Fruit fly (Drosophila melanogaster) whole organism, prepupa: Measurements from ENCODE around the gene CG31683.

ENCODE experiments used
- Blimp-1 ChIP-seq: fragments of 200-800 bp; sonication (Bioruptor generic); optimal IDR thresholded peaks from 3 replicates; lab custom pipeline; 2017; ENCODE audit warnings: missing biosample characterization, missing genetic modification characterization, mild to moderate bottlenecking, moderate library complexity, missing genetic modification reagents
- CG10631 ChIP-seq: fragments of 200-800 bp; sonication (Bioruptor generic); optimal IDR thresholded peaks from 2 replicates; lab custom pipeline; 2016; ENCODE audit warnings: missing biosample characterization, missing genetic modification characterization
- CG10669 ChIP-seq: fragments of 200-800 bp; sonication (Bioruptor generic); optimal IDR thresholded peaks from 3 replicates; lab custom pipeline; 2018; ENCODE audit warnings: missing biosample characterization, mild to moderate bottlenecking, missing genetic modification characterization, moderate library complexity
- CG11762 ChIP-seq: fragments of 200-800 bp; sonication (Bioruptor generic); optimal IDR thresholded peaks from 3 replicates; lab custom pipeline; 2016; ENCODE audit warnings: missing biosample characterization, missing genetic modification characterization; ENCODE audit not compliant: insufficient read depth
- CG15336 ChIP-seq: fragments of 200-800 bp; sonication (Bioruptor generic); IDR thresholded peaks from 2 replicates; pipeline ENCODE4 v1.3.6; 2022; ENCODE audit warnings: missing biosample characterization, missing genetic modification characterization
- CG1621 ChIP-seq: fragments of 200-800 bp; sonication (Bioruptor generic); optimal IDR thresholded peaks from 3 replicates; lab custom pipeline; 2018; ENCODE audit warnings: missing biosample characterization, mild to moderate bottlenecking, missing genetic modification characterization
- CG3032 ChIP-seq: fragments of 200-800 bp; optimal IDR thresholded peaks from 2 replicates; lab custom pipeline; 2019; ENCODE audit warnings: missing biosample characterization, mild to moderate bottlenecking, missing genetic modification characterization, moderate library complexity
- CG34406 ChIP-seq: fragments of 200-800 bp; sonication (Bioruptor generic); optimal IDR thresholded peaks from 3 replicates; lab custom pipeline; 2016; ENCODE audit warnings: missing biosample characterization, missing genetic modification characterization
- CG3919 ChIP-seq: fragments of 200-800 bp; sonication (Bioruptor generic); optimal IDR thresholded peaks from 3 replicates; lab custom pipeline; 2016; ENCODE audit warnings: missing biosample characterization, missing genetic modification characterization
- CG4318 ChIP-seq: fragments of 200-800 bp; sonication (Bioruptor generic); optimal IDR thresholded peaks from 3 replicates; lab custom pipeline; 2017; ENCODE audit warnings: missing biosample characterization, mild to moderate bottlenecking, missing genetic modification characterization
- CG6163 ChIP-seq: fragments of 200-800 bp; sonication (Bioruptor generic); IDR thresholded peaks from 3 replicates; pipeline ENCODE4 v1.3.6; 2022; ENCODE audit warnings: missing biosample characterization, missing genetic modification characterization
- CG6276 ChIP-seq: fragments of 200-800 bp; sonication (Bioruptor generic); optimal IDR thresholded peaks from 2 replicates; lab custom pipeline; 2017; ENCODE audit warnings: missing biosample characterization, mild to moderate bottlenecking, missing genetic modification characterization
- CG6792 ChIP-seq: fragments of 200-800 bp; sonication (Bioruptor generic); optimal IDR thresholded peaks from 3 replicates; lab custom pipeline; 2016; ENCODE audit warnings: missing biosample characterization, missing genetic modification characterization
- CG6808 ChIP-seq: fragments of 200-800 bp; sonication (Bioruptor generic); optimal IDR thresholded peaks from 3 replicates; lab custom pipeline; 2017; ENCODE audit warnings: missing biosample characterization, missing genetic modification characterization, mild to moderate bottlenecking, moderate library complexity, missing genetic modification reagents
- CG7368 ChIP-seq: fragments of 200-800 bp; sonication (Bioruptor generic); optimal IDR thresholded peaks from 3 replicates; lab custom pipeline; 2016; ENCODE audit warnings: missing biosample characterization, missing genetic modification characterization
- CG8119 ChIP-seq: fragments of 200-800 bp; sonication (Bioruptor generic); IDR thresholded peaks from 3 replicates; pipeline ENCODE4 v1.3.6; 2022; ENCODE audit warnings: missing biosample characterization, missing genetic modification characterization
- CG8319 ChIP-seq: fragments of 200-800 bp; sonication (Bioruptor generic); optimal IDR thresholded peaks from 3 replicates; lab custom pipeline; 2016; ENCODE audit warnings: missing biosample characterization, missing genetic modification characterization
- CG8632 ChIP-seq: fragments of 200-800 bp; sonication (Bioruptor generic); optimal IDR thresholded peaks from 3 replicates; lab custom pipeline; 2016; ENCODE audit warnings: missing biosample characterization, missing genetic modification characterization
- CG9139 ChIP-seq: fragments of 200-800 bp; sonication (Bioruptor generic); optimal IDR thresholded peaks from 3 replicates; lab custom pipeline; 2017; ENCODE audit warnings: missing biosample characterization, mild to moderate bottlenecking, missing genetic modification characterization
- Eip75B ChIP-seq: fragments of 200-800 bp; sonication (Bioruptor generic); optimal IDR thresholded peaks from 3 replicates; lab custom pipeline; 2016; ENCODE audit warnings: missing biosample characterization, missing genetic modification characterization
- Eip78C ChIP-seq: fragments of 200-800 bp; sonication (Bioruptor generic); peaks from one replicate; lab custom pipeline; 2016; ENCODE audit warnings: missing biosample characterization, missing genetic modification characterization
- Eip93F ChIP-seq: fragments of 200-800 bp; sonication (Bioruptor generic); optimal IDR thresholded peaks from 2 replicates; lab custom pipeline; 2016; ENCODE audit warnings: missing biosample characterization, mild to moderate bottlenecking, missing genetic modification characterization
- Gug ChIP-seq: fragments of 200-800 bp; sonication (Bioruptor generic); IDR thresholded peaks from 2 replicates; pipeline ENCODE4 v1.3.6; 2022; ENCODE audit warnings: missing biosample characterization, missing genetic modification characterization
- Hr39 ChIP-seq: fragments of 200-800 bp; sonication (Bioruptor generic); optimal IDR thresholded peaks from 2 replicates; lab custom pipeline; 2016; ENCODE audit warnings: missing biosample characterization, missing genetic modification characterization
- Lpt ChIP-seq: fragments of 200-800 bp; sonication (Bioruptor generic); optimal IDR thresholded peaks from 3 replicates; lab custom pipeline; 2016; ENCODE audit warnings: missing biosample characterization, missing genetic modification characterization
- Met ChIP-seq: fragments of 200-800 bp; sonication (Bioruptor generic); optimal IDR thresholded peaks from 3 replicates; lab custom pipeline; 2016; ENCODE audit warnings: missing biosample characterization, missing genetic modification characterization
- OdsH ChIP-seq: fragments of 200-800 bp; sonication (Bioruptor generic); optimal IDR thresholded peaks from 3 replicates; lab custom pipeline; 2016; ENCODE audit warnings: missing biosample characterization, missing genetic modification characterization
- Sox102F ChIP-seq: fragments of 200-800 bp; sonication (Bioruptor generic); optimal IDR thresholded peaks from 2 replicates; lab custom pipeline; 2016; ENCODE audit warnings: missing biosample characterization, mild to moderate bottlenecking, missing genetic modification characterization
- Sox14 ChIP-seq: fragments of 200-800 bp; sonication (Bioruptor generic); optimal IDR thresholded peaks from 3 replicates; lab custom pipeline; 2016; ENCODE audit warnings: missing biosample characterization, missing genetic modification characterization
- achi ChIP-seq: fragments of 200-800 bp; sonication (Bioruptor generic); optimal IDR thresholded peaks from 3 replicates; lab custom pipeline; 2016; ENCODE audit warnings: missing biosample characterization, missing genetic modification characterization
- acj6 ChIP-seq: fragments of 200-800 bp; sonication (Bioruptor generic); optimal IDR thresholded peaks from 3 replicates; lab custom pipeline; 2016; ENCODE audit warnings: missing biosample characterization, missing genetic modification characterization
- cyc ChIP-seq: fragments of 200-800 bp; sonication (Bioruptor generic); optimal IDR thresholded peaks from 3 replicates; lab custom pipeline; 2016; ENCODE audit warnings: missing biosample characterization, missing genetic modification characterization
- dac ChIP-seq: fragments of 200-800 bp; sonication (Bioruptor generic); optimal IDR thresholded peaks from 2 replicates; lab custom pipeline; 2017; ENCODE audit warnings: missing biosample characterization, mild to moderate bottlenecking, missing genetic modification characterization
- dsx ChIP-seq: fragments of 200-800 bp; optimal IDR thresholded peaks from 3 replicates; lab custom pipeline; 2019; ENCODE audit warnings: missing biosample characterization, mild to moderate bottlenecking, missing genetic modification characterization, moderate library complexity; ENCODE audit not compliant: poor library complexity, severe bottlenecking
- eg ChIP-seq: fragments of 200-800 bp; sonication (Bioruptor generic); IDR thresholded peaks from 3 replicates; pipeline ENCODE4 v1.3.6; 2022; ENCODE audit warnings: missing biosample characterization, missing genetic modification characterization
- fd59A ChIP-seq: fragments of 200-800 bp; sonication (Bioruptor generic); optimal IDR thresholded peaks from 2 replicates; lab custom pipeline; 2017; ENCODE audit warnings: missing biosample characterization, mild to moderate bottlenecking, missing genetic modification characterization, missing genetic modification reagents
- fd85E ChIP-seq: fragments of 200-800 bp; sonication (Bioruptor generic); optimal IDR thresholded peaks from 3 replicates; lab custom pipeline; 2016; ENCODE audit warnings: missing biosample characterization, missing genetic modification characterization
- fkh ChIP-seq: fragments of 200-800 bp; sonication (Bioruptor generic); optimal IDR thresholded peaks from 3 replicates; lab custom pipeline; 2017; ENCODE audit warnings: missing biosample characterization, mild to moderate bottlenecking, missing genetic modification characterization, moderate library complexity
- lz ChIP-seq: fragments of 200-800 bp; sonication (Bioruptor generic); optimal IDR thresholded peaks from 3 replicates; lab custom pipeline; 2016; ENCODE audit warnings: missing biosample characterization, missing genetic modification characterization
- net ChIP-seq: fragments of 200-800 bp; sonication (Bioruptor generic); optimal IDR thresholded peaks from 3 replicates; lab custom pipeline; 2016; ENCODE audit warnings: missing biosample characterization, missing genetic modification characterization
- pdm3 ChIP-seq: fragments of 200-800 bp; sonication (Bioruptor generic); optimal IDR thresholded peaks from 3 replicates; lab custom pipeline; 2016; ENCODE audit warnings: missing biosample characterization, missing genetic modification characterization
- salr ChIP-seq, 2 experiments: fragments of 200-800 bp; sonication (Bioruptor generic); optimal IDR thresholded peaks; 3 replicates each; lab custom pipeline; 2016 to 2018; ENCODE audit warnings: missing biosample characterization in 2 of 2, missing genetic modification characterization in 2 of 2, mild to moderate bottlenecking in 1 of 2
- ss ChIP-seq, 2 experiments: fragments of 200-800 bp; sonication (Bioruptor generic); optimal IDR thresholded peaks; 2 replicates in 1 of 2; 3 replicates in 1 of 2; lab custom pipeline; 2017 to 2018; ENCODE audit warnings: mild to moderate bottlenecking in 2 of 2, missing biosample characterization in 2 of 2, missing genetic modification characterization in 2 of 2, moderate library complexity in 1 of 2
- topi ChIP-seq: fragments of 200-800 bp; sonication (Bioruptor generic); optimal IDR thresholded peaks from 3 replicates; lab custom pipeline; 2016; ENCODE audit warnings: missing biosample characterization, missing genetic modification characterization
- vri ChIP-seq: fragments of 200-800 bp; sonication (Bioruptor generic); optimal IDR thresholded peaks from 3 replicates; lab custom pipeline; 2016; ENCODE audit warnings: missing biosample characterization, mild to moderate bottlenecking, missing genetic modification characterization

The CG31683 gene

dm6 chr2L:20417597-20418286 lies 32.0 kb downstream of the CG31683 start (continued):
- peak; percentile 5 for TF ChIP-seq pdm3 (GFP tag; lab: Kevin White, UChicago)
- TF ChIP-seq CG4318 (GFP tag; lab: Kevin White, UChicago) = no peak
- TF ChIP-seq eg (GFP tag; lab: Robert Waterston, UW) = peak; percentile 19; the same call in 2 of the 3 replicates
- TF ChIP-seq CG15336 (GFP tag; lab: Robert Waterston, UW) = peak; percentile 26; the same call in 1 of the 2 replicates
- TF ChIP-seq fd85E (GFP tag; lab: Kevin White, UChicago) = no peak
- TF ChIP-seq acj6 = no peak
- TF ChIP-seq salr (GFP tag; optimal IDR thresholded peaks at IDR 0.05; lab: Kevin White, UChicago) = no peak
- TF ChIP-seq Eip75B (GFP tag; lab: Kevin White, UChicago) = no peak
- TF ChIP-seq topi = no peak

- peak; percentile 54 for TF ChIP-seq OdsH (GFP tag; lab: Kevin White, UChicago)
- peak in 1 of 2 experiments; percentile 20 for TF ChIP-seq salr (GFP tag; optimal IDR thresholded peaks at IDR 0.05; lab: Kevin White, UChicago)
- TF ChIP-seq CG8632 (GFP tag; lab: Kevin White, UChicago) = peak; percentile 1
- peak; percentile 32 for TF ChIP-seq Eip78C
- no peak for TF ChIP-seq CG9139 (GFP tag; lab: Kevin White, UChicago)
- TF ChIP-seq Blimp-1 (GFP tag; lab: Kevin White, UChicago) = no peak
- no peak for TF ChIP-seq Eip93F
- peak; percentile 74 for TF ChIP-seq CG10631 (GFP tag; lab: Kevin White, UChicago)
- TF ChIP-seq CG6163 (GFP tag; lab: Robert Waterston, UW) = no peak
- TF ChIP-seq vri (GFP tag; lab: Kevin White, UChicago) = no peak
- TF ChIP-seq achi = peak; percentile 51
- TF ChIP-seq net (GFP tag; lab: Kevin White, UChicago) = peak; percentile 33
- TF ChIP-seq CG6792 (GFP tag; lab: Kevin White, UChicago) = peak; percentile 25
- peak; percentile 67 for TF ChIP-seq CG3032 (tag; lab: Kevin White, UChicago)
- no peak for TF ChIP-seq Sox102F (GFP tag; lab: Kevin White, UChicago)
- TF ChIP-seq fd85E (GFP tag; lab: Kevin White, UChicago) = no peak
- peak; percentile 18 for TF ChIP-seq CG34406 (GFP tag; lab: Kevin White, UChicago)
- TF ChIP-seq Gug (GFP tag; lab: Robert Waterston, UW) = peak; percentile 61
- TF ChIP-seq CG8119 = 0 out of 3 replicates have a peak, but pooled peaks have one; percentile 35
- peak; percentile 23 for TF ChIP-seq pdm3 (GFP tag; lab: Kevin White, UChicago)
- peak; percentile 39 for TF ChIP-seq Met
- no peak for TF ChIP-seq CG6276 (GFP tag; lab: Kevin White, UChicago)
- peak; percentile 49 for TF ChIP-seq fkh
- peak; percentile 29 for TF ChIP-seq lz (GFP tag; lab: Kevin White, UChicago)
- no peak for TF ChIP-seq CG8319
- TF ChIP-seq ss (GFP tag; optimal IDR thresholded peaks at IDR 0.05; lab: Kevin White, UChicago) = no peak
- TF ChIP-seq Sox14 = no peak
- TF ChIP-seq dac = no peak
- TF ChIP-seq Hr39 (GFP tag; lab: Kevin White, UChicago) = no peak
- TF ChIP-seq CG3919 (GFP tag; lab: Kevin White, UChicago) = no peak
- no peak for TF ChIP-seq CG6808 (GFP tag; lab: Kevin White, UChicago)
- TF ChIP-seq acj6 = peak; percentile 38
- no peak for TF ChIP-seq cyc (GFP tag; lab: Kevin White, UChicago)
- TF ChIP-seq dsx (GFP tag; lab: Kevin White, UChicago) = no peak
- no peak for TF ChIP-seq Eip75B (GFP tag; lab: Kevin White, UChicago)
- peak; percentile 11 for TF ChIP-seq CG10669 (GFP tag; lab: Kevin White, UChicago)
- TF ChIP-seq CG15336 (GFP tag; lab: Robert Waterston, UW) = peak; percentile 16; the same call in 1 of the 2 replicates
- TF ChIP-seq fd59A = no peak
- no peak for TF ChIP-seq CG11762 (GFP tag; lab: Kevin White, UChicago)
- no peak for TF ChIP-seq CG7368
- no peak for TF ChIP-seq CG1621 (tag; lab: Kevin White, UChicago)
- TF ChIP-seq topi = no peak
- peak; percentile 5 for TF ChIP-seq Lpt (GFP tag; lab: Kevin White, UChicago)
These were observed 32.8 kb downstream of the CG31683 start, which contains the start of the genes CG10949 and Arpc2 for dm6 chr2L:20416754-20417563. CG10949 (minus strand) TSS chr2L:20416918. Arpc2 (plus strand) TSS chr2L:20417057.
